Fruit fly (Drosophila melanogaster) whole organism, embryonic: ENCODE measurements around the gene dlp.

Experiments
- Atf-2 ChIP-seq: fragments of 200-800 bp; sonication (Bioruptor generic); optimal IDR thresholded peaks from 2 replicates; lab custom pipeline; 2016; ENCODE audit warnings: missing biosample characterization, missing genetic modification characterization
- CG14710 ChIP-seq: fragments of 200-800 bp; sonication (Bioruptor generic); optimal IDR thresholded peaks from 3 replicates; lab custom pipeline; 2019; ENCODE audit warnings: missing biosample characterization, mild to moderate bottlenecking, missing genetic modification characterization, moderate library complexity
- CG15479 ChIP-seq: fragments of 200-800 bp; sonication (Bioruptor generic); optimal IDR thresholded peaks from 3 replicates; lab custom pipeline; 2019; ENCODE audit warnings: missing biosample characterization, mild to moderate bottlenecking, missing genetic modification characterization, moderate library complexity
- CG15696 ChIP-seq: fragments of 200-800 bp; sonication (Bioruptor generic); optimal IDR thresholded peaks from 2 replicates; lab custom pipeline; 2019; ENCODE audit warnings: missing biosample characterization, mild to moderate bottlenecking, missing genetic modification characterization, moderate library complexity
- CG18476 ChIP-seq: fragments of 200-800 bp; sonication (Bioruptor generic); optimal IDR thresholded peaks from 2 replicates; lab custom pipeline; 2016; ENCODE audit warnings: missing biosample characterization, mild to moderate bottlenecking, missing genetic modification characterization
- CG2199 ChIP-seq: fragments of 200-800 bp; sonication (Bioruptor generic); IDR thresholded peaks from 3 replicates; pipeline ENCODE4 v1.3.6; 2022; ENCODE audit warnings: missing biosample characterization, missing genetic modification characterization
- CG2712 ChIP-seq: fragments of 200-800 bp; optimal IDR thresholded peaks from 3 replicates; lab custom pipeline; 2019; ENCODE audit warnings: missing biosample characterization, mild to moderate bottlenecking, missing genetic modification characterization, moderate library complexity
- CG2889 ChIP-seq: fragments of 200-800 bp; sonication (Bioruptor generic); IDR thresholded peaks from 3 replicates; pipeline ENCODE4 v1.3.6; 2022; ENCODE audit warnings: missing biosample characterization, missing genetic modification characterization
- CG6175 ChIP-seq: fragments of 200-800 bp; sonication (Bioruptor generic); IDR thresholded peaks from 3 replicates; pipeline ENCODE4 v1.3.6; 2022; ENCODE audit warnings: missing biosample characterization, missing genetic modification characterization
- CG6791 ChIP-seq: fragments of 200-800 bp; sonication (Bioruptor generic); IDR thresholded peaks from 3 replicates; pipeline ENCODE4 v1.3.6; 2022; ENCODE audit warnings: missing biosample characterization, missing genetic modification characterization; ENCODE audit not compliant: partially characterized antibody
- CG6854 ChIP-seq: fragments of 200-800 bp; sonication (Bioruptor generic); optimal IDR thresholded peaks from 3 replicates; lab custom pipeline; 2017; ENCODE audit warnings: missing biosample characterization, mild to moderate bottlenecking, missing genetic modification characterization
- CG8478 ChIP-seq: fragments of >200 bp; optimal IDR thresholded peaks from 2 replicates; lab custom pipeline; 2018
- CTCF ChIP-seq: fragments of 200-800 bp; sonication (Bioruptor generic); optimal IDR thresholded peaks from 2 replicates; lab custom pipeline; 2017; ENCODE audit warnings: missing biosample characterization, mild to moderate bottlenecking, missing genetic modification characterization, moderate library complexity
- D ChIP-seq, 2 experiments: fragments of 200-800 bp in 1 of 2; fragments of >200 bp in 1 of 2; sonication (Bioruptor generic) in 1 of 2; optimal IDR thresholded peaks; 2 replicates in 1 of 2; 3 replicates in 1 of 2; lab custom pipeline; 2017; ENCODE audit warnings: mild to moderate bottlenecking in 1 of 2, missing biosample characterization in 1 of 2, missing genetic modification characterization in 1 of 2, missing genetic modification reagents in 1 of 2
- Dip3 ChIP-seq: fragments of 200-800 bp; sonication (Bioruptor generic); optimal IDR thresholded peaks from 3 replicates; lab custom pipeline; 2016; ENCODE audit warnings: missing biosample characterization, missing genetic modification characterization
- HmgZ ChIP-seq: fragments of 200-800 bp; sonication (Bioruptor generic); optimal IDR thresholded peaks from 2 replicates; lab custom pipeline; 2018; ENCODE audit warnings: missing biosample characterization, mild to moderate bottlenecking, missing genetic modification characterization
- NFAT ChIP-seq: fragments of 200-800 bp; sonication (Bioruptor generic); IDR thresholded peaks from 2 replicates; pipeline ENCODE4 v1.3.6; 2022; ENCODE audit warnings: missing biosample characterization, missing genetic modification characterization
- Nf-YB ChIP-seq: fragments of 200-800 bp; sonication (Bioruptor generic); optimal IDR thresholded peaks from 3 replicates; lab custom pipeline; 2019; ENCODE audit warnings: missing biosample characterization, mild to moderate bottlenecking, missing genetic modification characterization, moderate library complexity
- Nf-YC ChIP-seq: fragments of 200-800 bp; optimal IDR thresholded peaks from 3 replicates; lab custom pipeline; 2019; ENCODE audit warnings: missing biosample characterization, mild to moderate bottlenecking, missing genetic modification characterization, moderate library complexity
- Oaz ChIP-seq: fragments of 200-800 bp; sonication (Bioruptor generic); IDR thresholded peaks from 2 replicates; pipeline ENCODE4 v1.3.6; 2022; ENCODE audit warnings: missing biosample characterization, missing genetic modification characterization
- Six4 ChIP-seq: fragments of 200-800 bp; sonication (Bioruptor generic); optimal IDR thresholded peaks from 2 replicates; lab custom pipeline; 2016; ENCODE audit warnings: missing biosample characterization, missing genetic modification characterization
- Trl ChIP-seq, 3 experiments: fragments of >200 bp in 2 of 3; fragments of 200-800 bp in 1 of 3; sonication (Bioruptor generic) in 1 of 3; optimal IDR thresholded peaks; 2 replicates in 1 of 3; 3 replicates in 2 of 3; lab custom pipeline; 2016 to 2017; ENCODE audit warnings: missing biosample characterization in 1 of 3, missing genetic modification characterization in 1 of 3
- amos ChIP-seq: fragments of 200-800 bp; sonication (Bioruptor generic); IDR thresholded peaks from 2 replicates; pipeline ENCODE4 v1.3.6; 2022; ENCODE audit warnings: missing biosample characterization, missing genetic modification characterization; ENCODE audit not compliant: partially characterized antibody
- az2 ChIP-seq: fragments of 200-800 bp; sonication (Bioruptor generic); optimal IDR thresholded peaks from 3 replicates; lab custom pipeline; 2016; ENCODE audit warnings: missing biosample characterization, missing genetic modification characterization
- bbx ChIP-seq: fragments of 200-800 bp; sonication (Bioruptor generic); IDR thresholded peaks from 2 replicates; pipeline ENCODE4 v1.3.6; 2022; ENCODE audit warnings: missing biosample characterization, missing genetic modification characterization; ENCODE audit not compliant: partially characterized antibody
- cas ChIP-seq: fragments of 200-800 bp; sonication (Bioruptor generic); IDR thresholded peaks from 2 replicates; pipeline ENCODE4 v1.3.6; 2022; ENCODE audit warnings: missing biosample characterization, missing genetic modification characterization
- cg ChIP-seq: fragments of 200-800 bp; sonication (Bioruptor generic); optimal IDR thresholded peaks from 3 replicates; lab custom pipeline; 2019; ENCODE audit warnings: missing biosample characterization, mild to moderate bottlenecking, missing genetic modification characterization, moderate library complexity
- ewg ChIP-seq: fragments of 200-800 bp; sonication (Bioruptor generic); optimal IDR thresholded peaks from 3 replicates; lab custom pipeline; 2017; ENCODE audit warnings: mild to moderate bottlenecking, missing biosample characterization, missing genetic modification reagents, missing genetic modification characterization
- gce ChIP-seq: fragments of 200-800 bp; sonication (Bioruptor generic); IDR thresholded peaks from 3 replicates; pipeline ENCODE4 v1.3.6; 2022; ENCODE audit warnings: missing biosample characterization, missing genetic modification characterization
- gcm2 ChIP-seq: fragments of 200-800 bp; sonication (Bioruptor generic); optimal IDR thresholded peaks from 2 replicates; lab custom pipeline; 2016; ENCODE audit warnings: missing biosample characterization, missing genetic modification characterization
- ham ChIP-seq: fragments of 200-800 bp; sonication (Bioruptor generic); IDR thresholded peaks from 2 replicates; pipeline ENCODE4 v1.3.6; 2022; ENCODE audit warnings: missing biosample characterization, missing genetic modification characterization
- insv ChIP-seq, 2 experiments: fragments of 200-800 bp; sonication (Bioruptor generic); optimal IDR thresholded peaks; 3 replicates each; lab custom pipeline; 2016 to 2018; ENCODE audit warnings: missing biosample characterization in 2 of 2, missing genetic modification characterization in 2 of 2
- jumu ChIP-seq: fragments of 200-800 bp; sonication (Bioruptor generic); optimal IDR thresholded peaks from 3 replicates; lab custom pipeline; 2016; ENCODE audit warnings: missing biosample characterization, missing genetic modification characterization
- kay ChIP-seq: fragments of 200-800 bp; sonication (Bioruptor generic); optimal IDR thresholded peaks from 2 replicates; lab custom pipeline; 2016; ENCODE audit warnings: missing biosample characterization, missing genetic modification characterization
- kni ChIP-seq: fragments of 200-800 bp; sonication (Bioruptor generic); optimal IDR thresholded peaks from 3 replicates; lab custom pipeline; 2017; ENCODE audit warnings: mild to moderate bottlenecking, missing biosample characterization, missing genetic modification reagents, missing genetic modification characterization
- luna ChIP-seq: fragments of 200-800 bp; sonication (Bioruptor generic); optimal IDR thresholded peaks from 2 replicates; lab custom pipeline; 2016; ENCODE audit warnings: missing biosample characterization, missing genetic modification characterization
- maf-S ChIP-seq: fragments of 200-800 bp; sonication (Bioruptor generic); optimal IDR thresholded peaks from 2 replicates; lab custom pipeline; 2016; ENCODE audit warnings: missing biosample characterization, missing genetic modification characterization
- odd ChIP-seq: fragments of 200-800 bp; sonication (Bioruptor generic); optimal IDR thresholded peaks from 2 replicates; lab custom pipeline; 2017; ENCODE audit warnings: missing biosample characterization, mild to moderate bottlenecking, missing genetic modification characterization
- pfk ChIP-seq: fragments of 200-800 bp; sonication (Bioruptor generic); optimal IDR thresholded peaks from 2 replicates; lab custom pipeline; 2018; ENCODE audit warnings: missing biosample characterization, mild to moderate bottlenecking, missing genetic modification characterization, moderate library complexity
- phol ChIP-seq: fragments of 200-800 bp; sonication (Bioruptor generic); optimal IDR thresholded peaks from 3 replicates; lab custom pipeline; 2018; ENCODE audit warnings: missing biosample characterization, mild to moderate bottlenecking, missing genetic modification characterization, moderate library complexity
- pita ChIP-seq: fragments of 200-800 bp; sonication (Bioruptor generic); optimal IDR thresholded peaks from 2 replicates; lab custom pipeline; 2017; ENCODE audit warnings: missing biosample characterization, mild to moderate bottlenecking, missing genetic modification characterization
- schlank ChIP-seq: fragments of 200-800 bp; sonication (Bioruptor generic); optimal IDR thresholded peaks from 2 replicates; lab custom pipeline; 2018; ENCODE audit warnings: missing biosample characterization, mild to moderate bottlenecking, missing genetic modification characterization
- sd ChIP-seq: fragments of 200-800 bp; sonication (Bioruptor generic); optimal IDR thresholded peaks from 3 replicates; lab custom pipeline; 2018; ENCODE audit warnings: missing biosample characterization, mild to moderate bottlenecking, missing genetic modification characterization, moderate library complexity
- stc ChIP-seq: fragments of 200-800 bp; sonication (Bioruptor generic); IDR thresholded peaks from 2 replicates; pipeline ENCODE4 v1.3.6; 2022; ENCODE audit warnings: missing biosample characterization, missing genetic modification characterization
- stwl ChIP-seq: fragments of 200-800 bp; sonication (Bioruptor generic); optimal IDR thresholded peaks from 3 replicates; lab custom pipeline; 2018; ENCODE audit warnings: missing biosample characterization, mild to moderate bottlenecking, missing genetic modification characterization, moderate library complexity
- trh ChIP-seq: fragments of 200-800 bp; sonication (Bioruptor generic); optimal IDR thresholded peaks from 2 replicates; lab custom pipeline; 2016; ENCODE audit warnings: missing biosample characterization, missing genetic modification characterization
- z ChIP-seq: fragments of 200-800 bp; sonication (Bioruptor generic); IDR thresholded peaks from 3 replicates; pipeline ENCODE4 v1.3.6; 2022; ENCODE audit warnings: missing biosample characterization, missing genetic modification characterization
- zfh2 ChIP-seq: fragments of 200-800 bp; sonication (Bioruptor generic); optimal IDR thresholded peaks from 2 replicates; lab custom pipeline; 2016; ENCODE audit warnings: missing biosample characterization, missing genetic modification characterization

dlp gene

DNA sequence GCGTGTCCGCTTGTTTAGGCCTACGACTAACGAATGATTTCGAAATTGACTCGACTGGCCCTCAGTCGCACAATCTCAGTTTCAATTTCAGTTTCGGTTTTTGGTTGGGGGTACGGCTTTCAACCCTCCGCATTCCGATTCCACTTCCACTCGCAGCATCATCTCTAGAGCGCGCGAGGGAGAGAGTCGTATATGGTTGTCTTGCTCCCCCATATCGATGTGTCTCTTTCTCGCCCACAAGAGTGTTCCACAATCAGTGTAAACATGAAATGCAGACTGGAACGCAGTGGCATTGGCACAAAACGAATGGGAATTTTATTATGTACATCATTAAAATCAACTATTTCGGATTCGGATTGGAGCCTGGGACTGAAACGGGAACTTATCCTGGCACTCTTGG is 32.9 kb upstream of the dlp start, which contains the start of gene HGTX (continued):
- peak in 1 of 2 experiments; percentile 76 for TF ChIP-seq insv (GFP tag; optimal IDR thresholded peaks at IDR 0.05; lab: Kevin White, UChicago)
- TF ChIP-seq sd (tag; lab: Kevin White, UChicago), result peak; percentile 75
- peak; percentile 99 for TF ChIP-seq pfk (GFP tag; lab: Kevin White, UChicago)
- TF ChIP-seq ewg (GFP tag; lab: Kevin White, UChicago), result peak; percentile 74
- TF ChIP-seq, all 482 proteins: peak for 36

DNA sequence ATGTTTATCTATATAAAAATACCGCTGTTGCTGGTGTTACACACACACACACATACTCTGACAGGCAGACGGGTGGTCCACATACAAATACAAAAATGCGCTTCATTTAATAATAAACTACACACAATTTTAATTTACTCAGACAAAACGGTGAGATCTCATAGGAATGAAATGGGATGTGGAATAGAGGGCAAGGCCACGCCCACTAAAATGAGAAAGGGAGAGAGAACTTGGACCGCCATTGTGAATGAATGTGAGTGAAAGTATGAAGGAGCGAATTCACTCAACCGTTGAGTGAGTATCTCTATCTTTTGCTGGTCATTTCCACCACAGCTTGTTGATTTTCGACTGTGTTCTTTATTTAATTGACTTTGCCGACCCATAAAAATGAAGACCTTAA is 31.8 kb upstream of the dlp start:
- TF ChIP-seq CG8478 (lab: Kevin White, UChicago) (no peak), CG2712 (peak; percentile 53), bbx (GFP tag; lab: Robert Waterston, UW) (peak; percentile 57; the same call in 1 of the 2 replicates), gce (GFP tag; lab: Robert Waterston, UW) (no peak), Nf-YB (GFP tag; lab: Kevin White, UChicago) (peak; percentile 83), az2 (GFP tag; lab: Kevin White, UChicago) (no peak), Trl (optimal IDR thresholded peaks at IDR 0.05; lab: Kevin White, UChicago) (peak; percentile 34 to 35), Trl (GFP tag; optimal IDR thresholded peaks at IDR 0.05; lab: Kevin White, UChicago) (no peak), phol (tag; lab: Kevin White, UChicago) (peak; percentile 27), CG6791 (GFP tag; lab: Robert Waterston, UW) (peak; percentile 50; the same call in 1 of the 3 replicates), cg (GFP tag; lab: Kevin White, UChicago) (peak; percentile 51), Nf-YC (tag; lab: Kevin White, UChicago) (peak; percentile 84), pfk (GFP tag; lab: Kevin White, UChicago) (peak; percentile 95), amos (GFP tag; lab: Robert Waterston, UW) (peak; percentile 14; the same call in 1 of the 2 replicates), z (GFP tag; lab: Robert Waterston, UW) (peak; percentile 99), Atf-2 (GFP tag; lab: Kevin White, UChicago) (no peak), CG2199 (GFP tag; lab: Robert Waterston, UW) (0 out of 3 replicates have a peak, but pooled peaks have one; percentile 63)

DNA sequence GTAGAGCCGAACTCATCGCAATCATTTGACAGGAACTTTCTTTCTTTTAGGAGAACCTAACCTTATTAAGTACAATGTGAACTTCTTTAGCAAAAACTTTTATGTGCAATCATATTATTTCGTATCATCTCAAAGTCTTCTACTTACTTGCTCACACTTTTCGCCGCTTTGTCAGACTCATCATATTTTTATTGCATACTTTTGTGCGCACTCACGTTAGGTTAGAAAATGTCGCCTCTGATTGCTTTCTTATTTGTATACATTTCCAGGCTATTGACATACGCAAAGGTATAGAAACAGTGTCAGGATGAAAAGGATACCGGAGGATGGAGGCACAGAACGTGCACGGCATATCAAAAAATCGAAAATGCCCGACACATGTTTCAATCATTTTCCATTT is 29.2 kb upstream of the dlp start:
- TF ChIP-seq CG14710 (tag; lab: Kevin White, UChicago), result peak; percentile 5
- TF ChIP-seq CG18476, result no peak
- TF ChIP-seq trh (GFP tag; lab: Kevin White, UChicago), result no peak
- TF ChIP-seq Oaz, result no peak
- TF ChIP-seq luna (GFP tag; lab: Kevin White, UChicago), result no peak
- peak; percentile 21 for TF ChIP-seq CG15696 (tag; lab: Kevin White, UChicago)
- no peak for TF ChIP-seq jumu (GFP tag; lab: Kevin White, UChicago)
- no peak for TF ChIP-seq CG6175
- no peak for TF ChIP-seq Dip3 (GFP tag; lab: Kevin White, UChicago)
- no peak for TF ChIP-seq D (optimal IDR thresholded peaks at IDR 0.05; lab: Kevin White, UChicago)
- TF ChIP-seq D (GFP tag; optimal IDR thresholded peaks at IDR 0.05; lab: Kevin White, UChicago), result no peak
- no peak for TF ChIP-seq schlank (tag; lab: Kevin White, UChicago)
- no peak for TF ChIP-seq HmgZ (tag; lab: Kevin White, UChicago)
- TF ChIP-seq zfh2 (GFP tag; lab: Kevin White, UChicago), result no peak
- no peak for TF ChIP-seq stc
- TF ChIP-seq maf-S (GFP tag; lab: Kevin White, UChicago), result no peak
- no peak for TF ChIP-seq odd (GFP tag; lab: Kevin White, UChicago)
- TF ChIP-seq NFAT (GFP tag; lab: Robert Waterston, UW), result no peak
- TF ChIP-seq kay (GFP tag; lab: Kevin White, UChicago), result no peak
- no peak for TF ChIP-seq ham (GFP tag; lab: Robert Waterston, UW)
- peak; percentile 79 for TF ChIP-seq CTCF (GFP tag; lab: Kevin White, UChicago)
- no peak for TF ChIP-seq cas (GFP tag; lab: Robert Waterston, UW)
- TF ChIP-seq CG2889 (GFP tag; lab: Robert Waterston, UW), result no peak
- no peak for TF ChIP-seq CG15479 (GFP tag; lab: Kevin White, UChicago)
- TF ChIP-seq stwl, result peak; percentile 48
- no peak for TF ChIP-seq kni (GFP tag; lab: Kevin White, UChicago)
- TF ChIP-seq pita, result no peak
- TF ChIP-seq CG6854 (GFP tag; lab: Kevin White, UChicago), result no peak
- no peak for TF ChIP-seq Six4
- TF ChIP-seq gcm2 (GFP tag; lab: Kevin White, UChicago), result no peak
